Worm (Caenorhabditis elegans) whole organism, L3 larva: ENCODE measurements around the gene mes-1.

Experiments
- ZK546.5 ChIP-seq: sonication (generic microtip); optimal IDR thresholded peaks from 2 replicates; lab custom pipeline; 2017; ENCODE audit warnings: missing biosample characterization, missing genetic modification characterization
- ama-1 ChIP-seq: fragments of 150-350 bp; optimal IDR thresholded peaks from 2 replicates; lab custom pipeline; 2018
- elt-1 ChIP-seq: fragments of 150-350 bp; optimal IDR thresholded peaks from 2 replicates; lab custom pipeline; 2014; ENCODE audit warnings: missing biosample characterization, missing genetic modification characterization
- lin-39 ChIP-seq: fragments of 150-350 bp; optimal IDR thresholded peaks from 2 replicates; lab custom pipeline; 2018; ENCODE audit warnings: missing biosample characterization, missing genetic modification reagents, missing genetic modification characterization
- snpc-4 ChIP-seq: fragments of 150-350 bp; optimal IDR thresholded peaks from 2 replicates; lab custom pipeline; 2014; ENCODE audit warnings: missing biosample characterization, missing genetic modification characterization
- ztf-4 ChIP-seq: fragments of 150-350 bp; optimal IDR thresholded peaks from 2 replicates; lab custom pipeline; 2014; ENCODE audit warnings: missing biosample characterization, missing genetic modification characterization

DNA sequence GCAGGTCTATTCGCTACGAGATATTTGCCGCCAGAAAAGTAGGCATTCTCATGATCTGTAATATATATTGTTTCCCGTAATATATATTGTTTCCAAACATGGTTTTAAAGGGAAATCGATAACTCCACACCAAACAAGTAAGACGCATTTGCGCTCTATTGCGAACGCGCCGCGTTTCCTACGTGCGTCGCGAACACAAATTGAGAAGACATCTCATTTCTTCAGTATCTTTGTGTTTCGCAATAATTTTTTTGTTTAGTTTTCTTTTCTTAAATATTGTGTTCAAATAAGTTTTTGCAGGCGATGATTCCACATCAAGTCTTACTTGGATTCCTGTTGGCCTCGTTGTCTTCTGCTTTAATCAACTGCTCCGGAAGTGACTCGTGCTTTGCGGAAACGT, 7.8 kb downstream of the mes-1 start, which contains the start of gene F54F7.6:
- TF ChIP-seq lin-39 (tag; lab: Kevin White, UChicago) (no peak), elt-1 (tag; lab: Kevin White, UChicago) (no peak), ZK546.5 (tag; lab: Kevin White, UChicago) (no peak), ztf-4 (tag; lab: Kevin White, UChicago) (no peak), snpc-4 (tag; lab: Kevin White, UChicago) (no peak), ama-1 (lab: Kevin White, UChicago) (no peak)
